Worm (Caenorhabditis elegans) whole organism, L2 larva: ENCODE data around the gene fut-5.

ENCODE experiments used
- C34F6.9 ChIP-seq: fragments of 150-350 bp; optimal IDR thresholded peaks from 2 replicates; lab custom pipeline; 2014; ENCODE audit warnings: missing biosample characterization, missing genetic modification characterization
- R02D3.7 ChIP-seq: fragments of 150-350 bp; optimal IDR thresholded peaks from 2 replicates; lab custom pipeline; 2014; ENCODE audit warnings: missing biosample characterization, missing genetic modification characterization
- ZK546.5 ChIP-seq: sonication (generic microtip); optimal IDR thresholded peaks from 2 replicates; lab custom pipeline; 2017; ENCODE audit warnings: missing biosample characterization, missing genetic modification characterization
- alr-1 ChIP-seq: fragments of 150-350 bp; optimal IDR thresholded peaks from 2 replicates; lab custom pipeline; 2014; ENCODE audit warnings: missing biosample characterization, missing genetic modification characterization
- aly-2 ChIP-seq: fragments of 150-350 bp; optimal IDR thresholded peaks from 2 replicates; lab custom pipeline; 2014; ENCODE audit warnings: missing biosample characterization, missing genetic modification characterization
- ama-1 ChIP-seq: fragments of 150-350 bp; optimal IDR thresholded peaks from 2 replicates; lab custom pipeline; 2018; ENCODE audit warnings: inconsistent platforms
- blmp-1 ChIP-seq: sonication (generic microtip); optimal IDR thresholded peaks from 2 replicates; lab custom pipeline; 2017; ENCODE audit warnings: missing genetic modification characterization, mild to moderate bottlenecking, missing compliant biosample characterization, antibody characterized with exemption, moderate library complexity; ENCODE audit not compliant: insufficient read depth
- crh-2 ChIP-seq: sonication (generic microtip); optimal IDR thresholded peaks from 2 replicates; lab custom pipeline; 2017; ENCODE audit warnings: missing biosample characterization, missing genetic modification characterization
- dmd-4 ChIP-seq: sonication (generic microtip); optimal IDR thresholded peaks from 2 replicates; lab custom pipeline; 2017; ENCODE audit warnings: missing biosample characterization, missing genetic modification characterization
- egl-27 ChIP-seq: sonication (generic microtip); optimal IDR thresholded peaks from 3 replicates; lab custom pipeline; 2017; ENCODE audit warnings: missing biosample characterization, missing genetic modification reagents, missing genetic modification characterization
- elt-1 ChIP-seq: fragments of 150-350 bp; optimal IDR thresholded peaks from 2 replicates; lab custom pipeline; 2014; ENCODE audit warnings: missing biosample characterization, missing genetic modification characterization
- fos-1 ChIP-seq: fragments of 150-350 bp; optimal IDR thresholded peaks from 2 replicates; lab custom pipeline; 2014; ENCODE audit warnings: missing biosample characterization, missing genetic modification characterization
- gmeb-1 ChIP-seq: fragments of 150-350 bp; optimal IDR thresholded peaks from 2 replicates; lab custom pipeline; 2014; ENCODE audit warnings: missing biosample characterization, missing genetic modification characterization
- lin-11 ChIP-seq: fragments of 150-350 bp; sonication (generic microtip); optimal IDR thresholded peaks from 2 replicates; lab custom pipeline; 2014; ENCODE audit warnings: missing biosample characterization, missing genetic modification characterization, inconsistent platforms, mixed read lengths
- lsy-2 ChIP-seq, 2 experiments: fragments of 150-350 bp in 1 of 2; sonication (generic microtip) in 1 of 2; optimal IDR thresholded peaks; 2 replicates each; lab custom pipeline; 2014 to 2017; ENCODE audit warnings: missing biosample characterization in 2 of 2, missing genetic modification characterization in 2 of 2
- mbf-1 ChIP-seq: sonication (generic microtip); optimal IDR thresholded peaks from 2 replicates; lab custom pipeline; 2017; ENCODE audit warnings: missing biosample characterization, missing genetic modification characterization
- mdl-1 ChIP-seq, 2 experiments: fragments of 150-350 bp in 1 of 2; sonication (generic microtip) in 1 of 2; optimal IDR thresholded peaks; 2 replicates each; lab custom pipeline; 2017; ENCODE audit warnings: missing biosample characterization in 2 of 2, missing genetic modification characterization in 2 of 2
- nhr-10 ChIP-seq: sonication (generic microtip); optimal IDR thresholded peaks from 2 replicates; lab custom pipeline; 2017; ENCODE audit warnings: missing biosample characterization, missing genetic modification characterization
- nhr-129 ChIP-seq: fragments of 150-350 bp; optimal IDR thresholded peaks from 2 replicates; lab custom pipeline; 2014; ENCODE audit warnings: missing biosample characterization, missing genetic modification characterization
- nhr-21 ChIP-seq: fragments of 150-350 bp; optimal IDR thresholded peaks from 2 replicates; lab custom pipeline; 2014; ENCODE audit warnings: missing biosample characterization, missing genetic modification characterization
- nhr-23 ChIP-seq: fragments of 150-350 bp; optimal IDR thresholded peaks from 2 replicates; lab custom pipeline; 2014; ENCODE audit warnings: missing biosample characterization, missing genetic modification reagents, missing genetic modification characterization
- nhr-237 ChIP-seq: fragments of 150-350 bp; optimal IDR thresholded peaks from 2 replicates; lab custom pipeline; 2014; ENCODE audit warnings: missing biosample characterization, missing genetic modification characterization
- nhr-25 ChIP-seq: fragments of 150-350 bp; sonication (generic microtip); optimal IDR thresholded peaks from 3 replicates; lab custom pipeline; 2014; ENCODE audit warnings: missing biosample characterization, missing genetic modification characterization
- nhr-77 ChIP-seq: fragments of 150-350 bp; optimal IDR thresholded peaks from 2 replicates; lab custom pipeline; 2014; ENCODE audit warnings: missing biosample characterization, missing genetic modification characterization
- peb-1 ChIP-seq: fragments of 150-350 bp; optimal IDR thresholded peaks from 2 replicates; lab custom pipeline; 2014; ENCODE audit warnings: missing biosample characterization, missing genetic modification characterization
- sem-4 ChIP-seq: fragments of 150-350 bp; optimal IDR thresholded peaks from 2 replicates; lab custom pipeline; 2014; ENCODE audit warnings: missing biosample characterization, missing genetic modification reagents, missing genetic modification characterization
- skn-1 ChIP-seq: sonication (generic microtip); optimal IDR thresholded peaks from 2 replicates; lab custom pipeline; 2017; ENCODE audit warnings: missing biosample characterization, missing genetic modification characterization
- sma-3 ChIP-seq: sonication (generic microtip); optimal IDR thresholded peaks from 2 replicates; lab custom pipeline; 2016; ENCODE audit warnings: missing genetic modification reagents, missing genetic modification characterization, missing compliant biosample characterization
- sma-9 ChIP-seq, 2 experiments: fragments of 150-350 bp in 1 of 2; sonication (generic microtip) in 1 of 2; optimal IDR thresholded peaks; 2 replicates each; lab custom pipeline; 2014 to 2016; ENCODE audit warnings: missing genetic modification characterization in 2 of 2, mild to moderate bottlenecking in 1 of 2, missing biosample characterization in 1 of 2, missing compliant biosample characterization in 1 of 2, missing genetic modification reagents in 1 of 2, moderate library complexity in 1 of 2
- snpc-4 ChIP-seq: fragments of 150-350 bp; optimal IDR thresholded peaks from 2 replicates; lab custom pipeline; 2014; ENCODE audit warnings: missing biosample characterization, missing genetic modification characterization
- unc-39 ChIP-seq: fragments of 150-350 bp; optimal IDR thresholded peaks from 2 replicates; lab custom pipeline; 2014; ENCODE audit warnings: missing biosample characterization, missing genetic modification characterization
- unc-55 ChIP-seq: fragments of 150-350 bp; sonication (generic microtip); optimal IDR thresholded peaks from 3 replicates; lab custom pipeline; 2014; ENCODE audit warnings: missing biosample characterization, missing genetic modification reagents, missing genetic modification characterization
- unc-62 ChIP-seq: fragments of 150-350 bp; optimal IDR thresholded peaks from 2 replicates; lab custom pipeline; 2014; ENCODE audit warnings: missing biosample characterization, missing genetic modification reagents, missing genetic modification characterization
- zag-1 ChIP-seq: fragments of 150-350 bp; optimal IDR thresholded peaks from 2 replicates; lab custom pipeline; 2014; ENCODE audit warnings: missing biosample characterization, missing genetic modification characterization
- ztf-1 ChIP-seq: fragments of 200-800 bp; sonication (Bioruptor generic); conservative IDR thresholded peaks from 2 replicates; pipeline ENCODE4 v1.3.6; 2022; ENCODE audit warnings: missing genetic modification characterization, missing compliant biosample characterization
- ztf-11 ChIP-seq: sonication (generic microtip); optimal IDR thresholded peaks from 2 replicates; lab custom pipeline; 2017; ENCODE audit warnings: missing biosample characterization, missing genetic modification characterization
- ztf-4 ChIP-seq: fragments of 150-350 bp; optimal IDR thresholded peaks from 2 replicates; lab custom pipeline; 2014; ENCODE audit warnings: missing biosample characterization, missing genetic modification characterization

The fut-5 gene

DNA sequence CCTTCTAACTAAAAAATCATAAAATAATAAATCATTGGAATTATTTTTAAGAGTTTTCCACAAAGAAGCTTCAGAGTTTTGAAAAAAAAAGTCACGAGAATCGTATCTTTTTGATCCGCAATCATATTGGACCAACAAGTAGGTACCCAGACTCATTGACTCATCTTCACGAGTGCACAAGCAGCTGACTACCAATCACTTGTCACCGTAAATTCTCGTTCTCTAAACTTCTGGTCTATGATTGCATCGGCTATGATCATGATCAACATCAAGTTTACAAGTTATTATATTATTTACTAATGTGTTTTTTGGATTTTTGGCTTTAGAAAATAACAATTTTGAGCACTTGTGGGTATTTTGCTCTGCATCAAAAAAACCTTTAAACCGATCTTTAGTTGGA lies 8.8 kb upstream of the fut-5 start:
- TF ChIP-seq nhr-129 (tag; lab: Kevin White, UChicago) (peak; percentile 39), aly-2 (tag; lab: Kevin White, UChicago) (no peak), nhr-25 (tag; lab: Kevin White, UChicago) (no peak), nhr-10 (tag; lab: Kevin White, UChicago) (no peak), peb-1 (no peak)

- TF ChIP-seq unc-55: no peak
- TF ChIP-seq sem-4 (tag; lab: Kevin White, UChicago): no peak
- no peak for TF ChIP-seq mdl-1 (tag; optimal IDR thresholded peaks at IDR 0.05; lab: Kevin White, UChicago)
- no peak for TF ChIP-seq nhr-21 (tag; lab: Kevin White, UChicago)
- TF ChIP-seq ZK546.5 (tag; lab: Kevin White, UChicago): no peak
- TF ChIP-seq nhr-77 (tag; lab: Kevin White, UChicago): no peak
- TF ChIP-seq lin-11 (tag; lab: Kevin White, UChicago): no peak
- no peak for TF ChIP-seq nhr-237 (tag; lab: Kevin White, UChicago)
Observed at ce11 chrII:4675481-4675880, 8.0 kb upstream of the fut-5 start, which contains the start of gene T05A7.3. Gene T05A7.3, plus strand, starts transcription at chrII:4675781.

- peak; percentile 96 for TF ChIP-seq fos-1 (tag; lab: Kevin White, UChicago)
- TF ChIP-seq ztf-4 (tag; lab: Kevin White, UChicago): no peak
- peak; percentile 77 for TF ChIP-seq sma-9 (GFP tag; optimal IDR thresholded peaks at IDR 0.05; lab: Kevin White, UChicago)
- TF ChIP-seq sma-9 (tag; optimal IDR thresholded peaks at IDR 0.05; lab: Kevin White, UChicago): no peak
- TF ChIP-seq, all 48 proteins: peak for 2
Observed at ce11 chrII:4674188-4674587, 6.7 kb upstream of the fut-5 start.

DNA sequence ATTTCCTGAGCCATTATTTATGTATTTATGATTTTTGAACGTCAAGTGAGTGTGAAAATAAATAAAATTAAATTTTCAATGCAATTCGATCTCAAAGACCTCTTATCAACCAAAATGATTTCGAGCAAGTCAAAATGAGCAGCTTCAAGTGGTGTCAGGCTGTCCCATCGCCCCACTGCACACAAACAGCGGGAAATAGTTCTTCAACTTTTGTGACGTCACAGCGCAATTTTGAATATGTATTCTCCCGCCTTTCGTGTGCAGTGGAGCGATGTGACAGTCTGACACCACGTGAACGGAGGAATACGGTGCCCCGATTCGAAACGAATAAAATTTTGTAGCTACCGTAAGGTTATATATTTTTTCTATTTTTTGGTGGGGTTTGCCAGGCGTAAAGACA lies 6.2 kb upstream of the fut-5 start:
- TF ChIP-seq blmp-1 (tag; lab: Kevin White, UChicago) (no peak), skn-1 (no peak), lsy-2 (tag; optimal IDR thresholded peaks at IDR 0.05; lab: Kevin White, UChicago) (no peak), R02D3.7 (tag; lab: Kevin White, UChicago) (no peak), crh-2 (no peak), ztf-11 (tag; lab: Kevin White, UChicago) (no peak), dmd-4 (no peak), ama-1 (no peak), sem-4 (tag; lab: Kevin White, UChicago) (no peak), unc-62 (GFP tag; lab: Kevin White, UChicago) (no peak), gmeb-1 (no peak), unc-39 (tag; lab: Kevin White, UChicago) (no peak), mdl-1 (tag; optimal IDR thresholded peaks at IDR 0.05; lab: Kevin White, UChicago) (no peak), mbf-1 (tag; lab: Kevin White, UChicago) (no peak)

- no peak for TF ChIP-seq alr-1 (tag; lab: Kevin White, UChicago)
- TF ChIP-seq ama-1: no peak
- no peak for TF ChIP-seq gmeb-1
- no peak for TF ChIP-seq peb-1
- TF ChIP-seq nhr-23 (tag; lab: Kevin White, UChicago): no peak
- TF ChIP-seq unc-39 (tag; lab: Kevin White, UChicago): no peak
- no peak for TF ChIP-seq elt-1 (tag; lab: Kevin White, UChicago)
- no peak for TF ChIP-seq nhr-129 (tag; lab: Kevin White, UChicago)
- no peak for TF ChIP-seq mbf-1 (tag; lab: Kevin White, UChicago)
Observed at ce11 chrII:4673242-4673641, 5.8 kb upstream of the fut-5 start.

DNA sequence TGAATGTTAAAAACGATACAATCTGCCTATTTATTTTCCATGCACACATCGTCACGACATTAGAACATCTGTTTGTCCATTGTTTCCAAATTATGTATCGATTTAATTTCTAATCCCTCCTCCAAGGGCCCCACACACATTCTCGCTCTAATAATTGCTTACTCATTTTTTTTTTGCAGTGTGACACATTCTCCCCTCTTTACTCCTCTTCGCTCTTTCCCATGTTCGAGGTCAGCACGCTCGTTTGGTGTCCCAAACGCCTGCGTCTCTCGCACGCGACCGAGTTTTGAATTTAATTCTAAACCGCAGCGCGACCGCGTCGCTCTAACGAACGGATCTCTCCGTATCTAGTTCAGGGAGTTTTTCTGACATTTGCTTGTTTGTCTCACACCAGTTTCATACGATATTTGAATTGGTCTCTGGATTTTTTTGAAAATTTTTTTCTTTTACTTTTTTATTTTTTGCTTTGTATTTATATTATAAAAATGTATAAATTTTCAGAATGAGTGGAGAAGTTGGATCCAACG lies 5.2 kb upstream of the fut-5 start, which contains the start of the genes clec-140 and hmg-11:
TSS of gene clec-140 (plus strand) at position 477 of the 527 bp plus-strand sequence.
TSS of gene hmg-11 (plus strand) at position 502 of the 527 bp plus-strand sequence.
- TF ChIP-seq aly-2 (tag; lab: Kevin White, UChicago) (no peak), snpc-4 (tag; lab: Kevin White, UChicago) (peak; percentile 11), unc-55 (peak; percentile 53), egl-27 (tag; lab: Kevin White, UChicago) (peak; percentile 26), zag-1 (tag; lab: Kevin White, UChicago) (peak; percentile 42), sma-3 (GFP tag; lab: Kevin White, UChicago) (peak; percentile 26), fos-1 (tag; lab: Kevin White, UChicago) (peak; percentile 94), nhr-25 (tag; lab: Kevin White, UChicago) (no peak), mdl-1 (tag; optimal IDR thresholded peaks at IDR 0.05; lab: Kevin White, UChicago) (peak; percentile 50 to 60), nhr-129 (tag; lab: Kevin White, UChicago) (peak; percentile 68), C34F6.9 (tag; lab: Kevin White, UChicago) (peak; percentile 80), ztf-1 (no peak)
